Worm (Caenorhabditis elegans) whole organism, L2 larva: ENCODE results near the gene F55F3.4.
A peak's percentile ranks its signal among the peaks of the same experiment; 100 is the strongest.

Experiments used
- C34F6.9 ChIP-seq: fragments of 150-350 bp; optimal IDR thresholded peaks from 2 replicates; lab custom pipeline; 2014; ENCODE audit warnings: missing biosample characterization, missing genetic modification characterization
- F13H6.1 ChIP-seq: sonication (generic microtip); optimal IDR thresholded peaks from 2 replicates; lab custom pipeline; 2016; ENCODE audit warnings: missing genetic modification characterization, missing compliant biosample characterization
- R02D3.7 ChIP-seq: fragments of 150-350 bp; optimal IDR thresholded peaks from 2 replicates; lab custom pipeline; 2014; ENCODE audit warnings: missing biosample characterization, missing genetic modification characterization
- Y55F3AM.14 ChIP-seq: fragments of 200-800 bp; sonication (Bioruptor generic); optimal IDR thresholded peaks from 2 replicates; lab custom pipeline; 2018; ENCODE audit warnings: mild to moderate bottlenecking, missing genetic modification characterization, missing compliant biosample characterization
- ZK546.5 ChIP-seq: sonication (generic microtip); optimal IDR thresholded peaks from 2 replicates; lab custom pipeline; 2017; ENCODE audit warnings: missing biosample characterization, missing genetic modification characterization
- alr-1 ChIP-seq: fragments of 150-350 bp; optimal IDR thresholded peaks from 2 replicates; lab custom pipeline; 2014; ENCODE audit warnings: missing biosample characterization, missing genetic modification characterization
- aly-2 ChIP-seq: fragments of 150-350 bp; optimal IDR thresholded peaks from 2 replicates; lab custom pipeline; 2014; ENCODE audit warnings: missing biosample characterization, missing genetic modification characterization
- ama-1 ChIP-seq: fragments of 150-350 bp; optimal IDR thresholded peaks from 2 replicates; lab custom pipeline; 2018; ENCODE audit warnings: inconsistent platforms
- blmp-1 ChIP-seq: sonication (generic microtip); optimal IDR thresholded peaks from 2 replicates; lab custom pipeline; 2017; ENCODE audit warnings: missing genetic modification characterization, mild to moderate bottlenecking, missing compliant biosample characterization, antibody characterized with exemption, moderate library complexity; ENCODE audit not compliant: insufficient read depth
- ceh-16 ChIP-seq: fragments of 150-350 bp; optimal IDR thresholded peaks from 2 replicates; lab custom pipeline; 2014; ENCODE audit warnings: missing biosample characterization, missing genetic modification characterization
- ceh-82 ChIP-seq: fragments of 150-350 bp; optimal IDR thresholded peaks from 2 replicates; lab custom pipeline; 2014; ENCODE audit warnings: missing biosample characterization, missing genetic modification characterization
- crh-2 ChIP-seq: sonication (generic microtip); optimal IDR thresholded peaks from 2 replicates; lab custom pipeline; 2017; ENCODE audit warnings: missing biosample characterization, missing genetic modification characterization
- dmd-4 ChIP-seq: sonication (generic microtip); optimal IDR thresholded peaks from 2 replicates; lab custom pipeline; 2017; ENCODE audit warnings: missing biosample characterization, missing genetic modification characterization
- egl-27 ChIP-seq: sonication (generic microtip); optimal IDR thresholded peaks from 3 replicates; lab custom pipeline; 2017; ENCODE audit warnings: missing biosample characterization, missing genetic modification reagents, missing genetic modification characterization
- elt-1 ChIP-seq: fragments of 150-350 bp; optimal IDR thresholded peaks from 2 replicates; lab custom pipeline; 2014; ENCODE audit warnings: missing biosample characterization, missing genetic modification characterization
- elt-3 ChIP-seq: sonication (generic microtip); optimal IDR thresholded peaks from 2 replicates; lab custom pipeline; 2017; ENCODE audit warnings: missing biosample characterization, missing genetic modification characterization
- fos-1 ChIP-seq: fragments of 150-350 bp; optimal IDR thresholded peaks from 2 replicates; lab custom pipeline; 2014; ENCODE audit warnings: missing biosample characterization, missing genetic modification characterization
- gmeb-1 ChIP-seq: fragments of 150-350 bp; optimal IDR thresholded peaks from 2 replicates; lab custom pipeline; 2014; ENCODE audit warnings: missing biosample characterization, missing genetic modification characterization
- lin-11 ChIP-seq: fragments of 150-350 bp; sonication (generic microtip); optimal IDR thresholded peaks from 2 replicates; lab custom pipeline; 2014; ENCODE audit warnings: missing biosample characterization, missing genetic modification characterization, inconsistent platforms, mixed read lengths
- lin-13 ChIP-seq: fragments of 150-350 bp; optimal IDR thresholded peaks from 2 replicates; lab custom pipeline; 2014; ENCODE audit warnings: missing biosample characterization, missing genetic modification reagents, missing genetic modification characterization
- lin-39 ChIP-seq: fragments of 150-350 bp; optimal IDR thresholded peaks from 2 replicates; lab custom pipeline; 2014; ENCODE audit warnings: missing biosample characterization, missing genetic modification reagents, missing genetic modification characterization
- lsy-2 ChIP-seq, 2 experiments: fragments of 150-350 bp in 1 of 2; sonication (generic microtip) in 1 of 2; optimal IDR thresholded peaks; 2 replicates each; lab custom pipeline; 2014 to 2017; ENCODE audit warnings: missing biosample characterization in 2 of 2, missing genetic modification characterization in 2 of 2
- mab-5 ChIP-seq: fragments of 150-350 bp; optimal IDR thresholded peaks from 2 replicates; lab custom pipeline; 2014; ENCODE audit warnings: missing biosample characterization, missing genetic modification characterization
- mbf-1 ChIP-seq: sonication (generic microtip); optimal IDR thresholded peaks from 2 replicates; lab custom pipeline; 2017; ENCODE audit warnings: missing biosample characterization, missing genetic modification characterization
- mdl-1 ChIP-seq, 2 experiments: fragments of 150-350 bp in 1 of 2; sonication (generic microtip) in 1 of 2; optimal IDR thresholded peaks; 2 replicates each; lab custom pipeline; 2017; ENCODE audit warnings: missing biosample characterization in 2 of 2, missing genetic modification characterization in 2 of 2
- nhr-10 ChIP-seq: sonication (generic microtip); optimal IDR thresholded peaks from 2 replicates; lab custom pipeline; 2017; ENCODE audit warnings: missing biosample characterization, missing genetic modification characterization
- nhr-11 ChIP-seq: fragments of 150-350 bp; optimal IDR thresholded peaks from 2 replicates; lab custom pipeline; 2014; ENCODE audit warnings: missing biosample characterization, missing genetic modification characterization
- nhr-129 ChIP-seq: fragments of 150-350 bp; optimal IDR thresholded peaks from 2 replicates; lab custom pipeline; 2014; ENCODE audit warnings: missing biosample characterization, missing genetic modification characterization
- nhr-21 ChIP-seq: fragments of 150-350 bp; optimal IDR thresholded peaks from 2 replicates; lab custom pipeline; 2014; ENCODE audit warnings: missing biosample characterization, missing genetic modification characterization
- nhr-23 ChIP-seq: fragments of 150-350 bp; optimal IDR thresholded peaks from 2 replicates; lab custom pipeline; 2014; ENCODE audit warnings: missing biosample characterization, missing genetic modification reagents, missing genetic modification characterization
- nhr-237 ChIP-seq: fragments of 150-350 bp; optimal IDR thresholded peaks from 2 replicates; lab custom pipeline; 2014; ENCODE audit warnings: missing biosample characterization, missing genetic modification characterization
- nhr-25 ChIP-seq: fragments of 150-350 bp; sonication (generic microtip); optimal IDR thresholded peaks from 3 replicates; lab custom pipeline; 2014; ENCODE audit warnings: missing biosample characterization, missing genetic modification characterization
- nhr-6 ChIP-seq: fragments of 150-350 bp; optimal IDR thresholded peaks from 2 replicates; lab custom pipeline; 2014; ENCODE audit warnings: missing biosample characterization, missing genetic modification characterization
- nhr-77 ChIP-seq: fragments of 150-350 bp; optimal IDR thresholded peaks from 2 replicates; lab custom pipeline; 2014; ENCODE audit warnings: missing biosample characterization, missing genetic modification characterization
- sem-4 ChIP-seq: fragments of 150-350 bp; optimal IDR thresholded peaks from 2 replicates; lab custom pipeline; 2014; ENCODE audit warnings: missing biosample characterization, missing genetic modification reagents, missing genetic modification characterization
- skn-1 ChIP-seq: sonication (generic microtip); optimal IDR thresholded peaks from 2 replicates; lab custom pipeline; 2017; ENCODE audit warnings: missing biosample characterization, missing genetic modification characterization
- sma-3 ChIP-seq: sonication (generic microtip); optimal IDR thresholded peaks from 2 replicates; lab custom pipeline; 2016; ENCODE audit warnings: missing genetic modification reagents, missing genetic modification characterization, missing compliant biosample characterization
- sma-9 ChIP-seq, 2 experiments: fragments of 150-350 bp in 1 of 2; sonication (generic microtip) in 1 of 2; optimal IDR thresholded peaks; 2 replicates each; lab custom pipeline; 2014 to 2016; ENCODE audit warnings: missing genetic modification characterization in 2 of 2, mild to moderate bottlenecking in 1 of 2, missing biosample characterization in 1 of 2, missing compliant biosample characterization in 1 of 2, missing genetic modification reagents in 1 of 2, moderate library complexity in 1 of 2
- snpc-4 ChIP-seq: fragments of 150-350 bp; optimal IDR thresholded peaks from 2 replicates; lab custom pipeline; 2014; ENCODE audit warnings: missing biosample characterization, missing genetic modification characterization
- unc-39 ChIP-seq: fragments of 150-350 bp; optimal IDR thresholded peaks from 2 replicates; lab custom pipeline; 2014; ENCODE audit warnings: missing biosample characterization, missing genetic modification characterization
- unc-55 ChIP-seq: fragments of 150-350 bp; sonication (generic microtip); optimal IDR thresholded peaks from 3 replicates; lab custom pipeline; 2014; ENCODE audit warnings: missing biosample characterization, missing genetic modification reagents, missing genetic modification characterization
- unc-62 ChIP-seq: fragments of 150-350 bp; optimal IDR thresholded peaks from 2 replicates; lab custom pipeline; 2014; ENCODE audit warnings: missing biosample characterization, missing genetic modification reagents, missing genetic modification characterization
- ztf-1 ChIP-seq: fragments of 200-800 bp; sonication (Bioruptor generic); conservative IDR thresholded peaks from 2 replicates; pipeline ENCODE4 v1.3.6; 2022; ENCODE audit warnings: missing genetic modification characterization, missing compliant biosample characterization
- ztf-11 ChIP-seq: sonication (generic microtip); optimal IDR thresholded peaks from 2 replicates; lab custom pipeline; 2017; ENCODE audit warnings: missing biosample characterization, missing genetic modification characterization
- ztf-4 ChIP-seq: fragments of 150-350 bp; optimal IDR thresholded peaks from 2 replicates; lab custom pipeline; 2014; ENCODE audit warnings: missing biosample characterization, missing genetic modification characterization

The F55F3.4 gene

ce11 chrX:13744543-13745113, 40.7 kb upstream of the F55F3.4 start:
- no peak for TF ChIP-seq mdl-1 (tag; optimal IDR thresholded peaks at IDR 0.05; lab: Kevin White, UChicago)
- TF ChIP-seq Y55F3AM.14 = no peak
- TF ChIP-seq ztf-11 (tag; lab: Kevin White, UChicago) = no peak
- TF ChIP-seq fos-1 (tag; lab: Kevin White, UChicago) = peak; percentile 78
- TF ChIP-seq nhr-11 (tag; lab: Kevin White, UChicago) = no peak
- peak; percentile 7 for TF ChIP-seq nhr-6 (tag; lab: Kevin White, UChicago)
- TF ChIP-seq lsy-2 (tag; optimal IDR thresholded peaks at IDR 0.05; lab: Kevin White, UChicago) = peak in 1 of 2 experiments; percentile 14
- TF ChIP-seq mbf-1 = no peak
- no peak for TF ChIP-seq nhr-237 (tag; lab: Kevin White, UChicago)
- TF ChIP-seq snpc-4 (tag; lab: Kevin White, UChicago) = no peak
- TF ChIP-seq unc-39 (tag; lab: Kevin White, UChicago) = no peak
- TF ChIP-seq lin-11 = no peak
- no peak for TF ChIP-seq elt-3
- TF ChIP-seq ceh-16 (tag; lab: Kevin White, UChicago) = no peak
- TF ChIP-seq blmp-1 (tag; lab: Kevin White, UChicago) = peak; percentile 85
- TF ChIP-seq C34F6.9 = peak; percentile 43
- TF ChIP-seq ceh-82 (tag; lab: Kevin White, UChicago) = no peak
- no peak for TF ChIP-seq alr-1 (tag; lab: Kevin White, UChicago)
- no peak for TF ChIP-seq dmd-4 (tag; lab: Kevin White, UChicago)
- peak; percentile 23 for TF ChIP-seq nhr-25 (tag; lab: Kevin White, UChicago)
- peak; percentile 72 for TF ChIP-seq sma-9 (GFP tag; optimal IDR thresholded peaks at IDR 0.05; lab: Kevin White, UChicago)
- no peak for TF ChIP-seq sma-9 (tag; optimal IDR thresholded peaks at IDR 0.05; lab: Kevin White, UChicago)
- no peak for TF ChIP-seq ama-1 (lab: Kevin White, UChicago)
- peak; percentile 38 for TF ChIP-seq sma-3 (GFP tag; lab: Kevin White, UChicago)
- TF ChIP-seq R02D3.7 (tag; lab: Kevin White, UChicago) = no peak
- TF ChIP-seq unc-55 (GFP tag; lab: Kevin White, UChicago) = no peak
- TF ChIP-seq crh-2 (tag; lab: Kevin White, UChicago) = peak; percentile 39
- TF ChIP-seq egl-27 = no peak
- peak; percentile 51 for TF ChIP-seq elt-1 (tag; lab: Kevin White, UChicago)
- TF ChIP-seq nhr-10 = no peak
- no peak for TF ChIP-seq lin-39 (tag; lab: Kevin White, UChicago)
- TF ChIP-seq sem-4 (tag; lab: Kevin White, UChicago) = no peak
- peak; percentile 77 for TF ChIP-seq nhr-23 (tag; lab: Kevin White, UChicago)
- no peak for TF ChIP-seq skn-1 (tag; lab: Kevin White, UChicago)
- no peak for TF ChIP-seq nhr-77 (tag; lab: Kevin White, UChicago)
- no peak for TF ChIP-seq unc-62
- TF ChIP-seq nhr-21 (tag; lab: Kevin White, UChicago) = peak; percentile 60
- no peak for TF ChIP-seq aly-2
- TF ChIP-seq nhr-129 (tag; lab: Kevin White, UChicago) = peak; percentile 55
- TF ChIP-seq lin-13 (GFP tag; lab: Kevin White, UChicago) = no peak
- no peak for TF ChIP-seq ztf-1 (GFP tag; lab: Robert Waterston, UW)
- peak; percentile 67 for TF ChIP-seq F13H6.1
- TF ChIP-seq gmeb-1 = peak; percentile 2
- TF ChIP-seq ZK546.5 = no peak
- TF ChIP-seq mab-5 = peak; percentile 9
- no peak for TF ChIP-seq ztf-4 (tag; lab: Kevin White, UChicago)

- TF ChIP-seq blmp-1 (tag; lab: Kevin White, UChicago) (peak; percentile 20), ceh-16 (tag; lab: Kevin White, UChicago) (peak; percentile 79), unc-55 (GFP tag; lab: Kevin White, UChicago) (peak; percentile 6), sma-9 (GFP tag; optimal IDR thresholded peaks at IDR 0.05; lab: Kevin White, UChicago) (peak; percentile 47), sma-9 (tag; optimal IDR thresholded peaks at IDR 0.05; lab: Kevin White, UChicago) (no peak), elt-3 (no peak), egl-27 (no peak), sem-4 (tag; lab: Kevin White, UChicago) (peak; percentile 72), nhr-25 (tag; lab: Kevin White, UChicago) (peak; percentile 13)
These were observed 39.8 kb upstream of the F55F3.4 start for ce11 chrX:13745558-13745957.
